Fruit fly (Drosophila melanogaster) Kc167 (cell line): ENCODE measurements around the gene osk.

ENCODE experiments used
- Myc ChIP-seq: fragments of >200 bp; optimal IDR thresholded peaks from 2 replicates; lab custom pipeline; 2017; ENCODE audit warnings: missing external identifiers
- h ChIP-seq: fragments of >200 bp; optimal IDR thresholded peaks from 3 replicates; lab custom pipeline; 2018; ENCODE audit warnings: missing external identifiers

DNA sequence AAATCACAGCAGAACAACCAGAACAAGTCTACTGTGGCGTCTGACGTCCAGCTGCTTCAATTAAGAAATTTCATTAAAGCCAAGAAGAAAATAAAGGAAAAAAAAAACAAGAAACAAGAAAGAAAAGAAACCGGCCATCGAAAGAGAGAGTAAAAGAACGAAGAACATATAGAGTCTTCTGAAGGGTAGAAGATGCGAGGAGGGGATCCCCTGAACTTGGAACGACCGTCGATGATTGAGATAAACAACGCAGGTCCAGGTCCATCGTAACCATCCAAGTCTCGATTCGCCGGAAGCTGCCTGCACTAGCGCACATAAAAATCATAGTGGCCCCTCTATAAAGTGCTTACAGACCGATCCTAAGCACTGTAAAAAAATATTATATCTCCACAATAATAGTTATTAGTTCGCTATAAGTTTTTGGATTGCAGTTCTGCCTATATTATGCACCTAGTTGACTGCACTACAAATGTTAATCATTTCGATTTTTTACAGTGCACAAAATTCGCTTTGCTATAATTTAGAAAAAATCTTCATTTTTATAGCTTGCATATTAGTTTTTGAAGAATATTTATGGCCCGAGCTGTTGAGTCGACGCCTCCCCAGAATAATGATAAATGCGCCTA lies 12.2 kb upstream of the osk start:
- no peak for TF ChIP-seq h (lab: Kevin White, UChicago)
- no peak for TF ChIP-seq Myc (lab: Kevin White, UChicago)
